Worm (Caenorhabditis elegans) whole organism, early embryonic: ENCODE data around the gene clec-128.

Source experiments
- ama-1 ChIP-seq: fragments of 150-350 bp; optimal IDR thresholded peaks from 2 replicates; lab custom pipeline; 2014
- flt-1 ChIP-seq: fragments of 200-800 bp; sonication (Bioruptor generic); IDR thresholded peaks from 2 replicates; pipeline ENCODE4 v1.3.6; 2022; ENCODE audit warnings: missing genetic modification characterization, missing compliant biosample characterization
- hmg-4 ChIP-seq: fragments of 200-800 bp; sonication (Bioruptor generic); optimal IDR thresholded peaks from 2 replicates; lab custom pipeline; 2018; ENCODE audit warnings: mild to moderate bottlenecking, missing genetic modification characterization, missing compliant biosample characterization
- tbx-11 ChIP-seq: fragments of 200-800 bp; sonication (Bioruptor generic); IDR thresholded peaks from 2 replicates; pipeline ENCODE4 v1.3.6; 2022; ENCODE audit warnings: missing genetic modification characterization, missing compliant biosample characterization
- tbx-37 ChIP-seq: fragments of 200-800 bp; sonication (Bioruptor generic); conservative IDR thresholded peaks from 2 replicates; pipeline ENCODE4 v1.3.6; 2022; ENCODE audit warnings: missing genetic modification reagents, missing genetic modification characterization, missing compliant biosample characterization

ce11 chrII:3578121-3578520, 7.3 kb upstream of the clec-128 start, which contains the start of gene clec-133:
- TF ChIP-seq ama-1 (lab: Kevin White, UChicago) = no peak
- TF ChIP-seq hmg-4 = no peak
- no peak for TF ChIP-seq flt-1 (GFP tag; lab: Robert Waterston, UW)
- no peak for TF ChIP-seq tbx-37 (GFP tag; lab: Robert Waterston, UW)
- no peak for TF ChIP-seq tbx-11
